Worm (Caenorhabditis elegans) whole organism, L1 larva: Measurements from ENCODE around the gene C46F11.5.

Source experiments
- C16A3.4 ChIP-seq: fragments of 150-350 bp; optimal IDR thresholded peaks from 2 replicates; lab custom pipeline; 2014; ENCODE audit warnings: missing biosample characterization, missing genetic modification characterization
- F16B12.6 ChIP-seq: fragments of 150-350 bp; optimal IDR thresholded peaks from 2 replicates; lab custom pipeline; 2014; ENCODE audit warnings: missing biosample characterization, missing genetic modification characterization
- Y116A8C.19 ChIP-seq: sonication (generic microtip); optimal IDR thresholded peaks from 2 replicates; lab custom pipeline; 2016; ENCODE audit warnings: missing compliant biosample characterization, missing genetic modification characterization, borderline replicate concordance
- aha-1 ChIP-seq: fragments of 150-350 bp; optimal IDR thresholded peaks from 2 replicates; lab custom pipeline; 2014; ENCODE audit warnings: missing biosample characterization, missing genetic modification characterization
- blmp-1 ChIP-seq: fragments of 150-350 bp; optimal IDR thresholded peaks from 2 replicates; lab custom pipeline; 2014; ENCODE audit warnings: missing biosample characterization, missing genetic modification characterization
- ceh-82 ChIP-seq, 3 experiments: fragments of 150-350 bp in 1 of 3; sonication (generic microtip) in 2 of 3; optimal IDR thresholded peaks; 2 replicates each; lab custom pipeline; 2014 to 2017; ENCODE audit warnings: missing biosample characterization in 3 of 3, missing genetic modification characterization in 3 of 3
- ceh-90 ChIP-seq: sonication (generic microtip); optimal IDR thresholded peaks from 2 replicates; lab custom pipeline; 2016; ENCODE audit warnings: missing genetic modification characterization, missing compliant biosample characterization
- dpl-1 ChIP-seq, 3 experiments: fragments of 150-350 bp in 2 of 3; sonication (generic microtip) in 1 of 3; optimal IDR thresholded peaks; 2 replicates each; lab custom pipeline; 2014 to 2017; ENCODE audit warnings: missing biosample characterization in 3 of 3, missing genetic modification characterization in 3 of 3, missing genetic modification reagents in 3 of 3
- dsc-1 ChIP-seq: sonication (generic microtip); optimal IDR thresholded peaks from 2 replicates; lab custom pipeline; 2016; ENCODE audit warnings: mild to moderate bottlenecking, missing genetic modification characterization, missing compliant biosample characterization
- efl-1 ChIP-seq, 4 experiments: fragments of 150-350 bp; optimal IDR thresholded peaks in 3 of 4; peaks in 1 of 4; 1 replicate in 1 of 4; 2 replicates in 3 of 4; lab custom pipeline; 2014; ENCODE audit warnings: missing biosample characterization in 2 of 4, missing genetic modification characterization in 2 of 4, missing genetic modification reagents in 2 of 4
- efl-3 ChIP-seq: fragments of 200-800 bp; sonication (Bioruptor generic); optimal IDR thresholded peaks from 2 replicates; lab custom pipeline; 2018; ENCODE audit warnings: mild to moderate bottlenecking, missing genetic modification characterization, missing compliant biosample characterization
- egl-13 ChIP-seq: sonication (generic microtip); optimal IDR thresholded peaks from 2 replicates; lab custom pipeline; 2016; ENCODE audit warnings: missing genotype, missing genetic modification reagents, missing genetic modification characterization, missing compliant biosample characterization
- elt-3 ChIP-seq, 6 experiments: fragments of 150-350 bp in 1 of 6; sonication (generic microtip); optimal IDR thresholded peaks; 2 replicates each; lab custom pipeline; 2017 to 2018; ENCODE audit warnings: missing biosample characterization in 6 of 6, missing genetic modification characterization in 6 of 6, inconsistent platforms in 1 of 6
- hlh-4 ChIP-seq: sonication (generic microtip); optimal IDR thresholded peaks from 2 replicates; lab custom pipeline; 2016; ENCODE audit warnings: mild to moderate bottlenecking, missing genetic modification characterization, missing compliant biosample characterization
- jun-1 ChIP-seq: fragments of 150-350 bp; optimal IDR thresholded peaks from 2 replicates; lab custom pipeline; 2014; ENCODE audit warnings: missing biosample characterization, missing genetic modification reagents, missing genetic modification characterization
- lin-13 ChIP-seq: fragments of 150-350 bp; optimal IDR thresholded peaks from 2 replicates; lab custom pipeline; 2014; ENCODE audit warnings: missing biosample characterization, missing genetic modification reagents, missing genetic modification characterization
- lin-14 ChIP-seq: fragments of 200-800 bp; sonication (Bioruptor generic); optimal IDR thresholded peaks from 2 replicates; lab custom pipeline; 2018; ENCODE audit warnings: mild to moderate bottlenecking, missing genetic modification characterization, moderate library complexity, missing compliant biosample characterization
- lin-15B ChIP-seq: fragments of 150-350 bp; sonication (generic microtip); optimal IDR thresholded peaks from 3 replicates; lab custom pipeline; 2014; ENCODE audit warnings: missing biosample characterization, missing genetic modification characterization
- lin-35 ChIP-seq, 2 experiments: fragments of 150-350 bp; optimal IDR thresholded peaks; 2 replicates each; lab custom pipeline; 2014; ENCODE audit warnings: missing biosample characterization in 2 of 2, missing genetic modification characterization in 2 of 2, missing genetic modification reagents in 2 of 2
- lin-39 ChIP-seq: fragments of 150-350 bp; optimal IDR thresholded peaks from 2 replicates; lab custom pipeline; 2014; ENCODE audit warnings: missing biosample characterization, missing genetic modification reagents, missing genetic modification characterization
- lsy-2 ChIP-seq, 2 experiments: fragments of 150-350 bp; optimal IDR thresholded peaks; 2 replicates each; lab custom pipeline; 2014; ENCODE audit warnings: missing biosample characterization in 2 of 2, missing genetic modification characterization in 2 of 2
- mab-9 ChIP-seq: fragments of 200-800 bp; sonication (Bioruptor generic); IDR thresholded peaks from 2 replicates; pipeline ENCODE4 v1.3.6; 2022; ENCODE audit warnings: missing genetic modification reagents, missing genetic modification characterization, missing compliant biosample characterization
- mdl-1 ChIP-seq, 2 experiments: fragments of 150-350 bp; optimal IDR thresholded peaks; 2 replicates each; lab custom pipeline; 2014 to 2017; ENCODE audit warnings: missing biosample characterization in 2 of 2, missing genetic modification characterization in 2 of 2, inconsistent platforms in 1 of 2
- mep-1 ChIP-seq: fragments of 150-350 bp; optimal IDR thresholded peaks from 2 replicates; lab custom pipeline; 2014; ENCODE audit warnings: missing biosample characterization, missing genetic modification characterization
- nhr-19 ChIP-seq: fragments of 200-800 bp; sonication (Bioruptor generic); conservative IDR thresholded peaks from 2 replicates; pipeline ENCODE4 v1.3.6; 2022; ENCODE audit warnings: missing genetic modification characterization, missing compliant biosample characterization
- nhr-20 ChIP-seq: sonication (generic microtip); optimal IDR thresholded peaks from 2 replicates; lab custom pipeline; 2016; ENCODE audit warnings: mild to moderate bottlenecking, missing genetic modification characterization, missing compliant biosample characterization
- nhr-237 ChIP-seq: fragments of 150-350 bp; optimal IDR thresholded peaks from 2 replicates; lab custom pipeline; 2014; ENCODE audit warnings: missing biosample characterization, missing genetic modification characterization
- nhr-47 ChIP-seq: sonication (generic microtip); optimal IDR thresholded peaks from 2 replicates; lab custom pipeline; 2016; ENCODE audit warnings: mild to moderate bottlenecking, missing genetic modification characterization, moderate library complexity, missing compliant biosample characterization
- nhr-71 ChIP-seq: sonication (generic microtip); optimal IDR thresholded peaks from 2 replicates; lab custom pipeline; 2016; ENCODE audit warnings: mild to moderate bottlenecking, missing genetic modification characterization, moderate library complexity, missing compliant biosample characterization
- nhr-76 ChIP-seq: sonication (generic microtip); optimal IDR thresholded peaks from 2 replicates; lab custom pipeline; 2017; ENCODE audit warnings: missing biosample characterization, missing genetic modification characterization
- nhr-77 ChIP-seq: fragments of 150-350 bp; optimal IDR thresholded peaks from 2 replicates; lab custom pipeline; 2014; ENCODE audit warnings: missing biosample characterization, missing genetic modification characterization
- nhr-85 ChIP-seq: sonication (generic microtip); peaks from one replicate; lab custom pipeline; 2016; ENCODE audit warnings: missing genetic modification characterization, inconsistent platforms, missing compliant biosample characterization
- nhr-90 ChIP-seq: sonication (generic microtip); optimal IDR thresholded peaks from 2 replicates; lab custom pipeline; 2016; ENCODE audit warnings: mild to moderate bottlenecking, missing genetic modification characterization, missing compliant biosample characterization; ENCODE audit not compliant: poor library complexity
- pag-3 ChIP-seq: sonication (generic microtip); optimal IDR thresholded peaks from 2 replicates; lab custom pipeline; 2017; ENCODE audit warnings: missing genetic modification characterization, mild to moderate bottlenecking, missing compliant biosample characterization, antibody characterized with exemption, borderline replicate concordance; ENCODE audit not compliant: insufficient read depth
- pqm-1 ChIP-seq: sonication (generic microtip); optimal IDR thresholded peaks from 3 replicates; lab custom pipeline; 2017; ENCODE audit warnings: missing biosample characterization, missing genetic modification characterization
- rnt-1 ChIP-seq: sonication (generic microtip); optimal IDR thresholded peaks from 2 replicates; lab custom pipeline; 2016; ENCODE audit warnings: mild to moderate bottlenecking, missing genetic modification characterization, moderate library complexity, missing compliant biosample characterization
- skn-1 ChIP-seq: fragments of 150-350 bp; optimal IDR thresholded peaks from 2 replicates; lab custom pipeline; 2014; ENCODE audit warnings: missing biosample characterization, missing genetic modification characterization
- snu-23 ChIP-seq: sonication (generic microtip); optimal IDR thresholded peaks from 2 replicates; lab custom pipeline; 2016; ENCODE audit warnings: missing genetic modification characterization, missing compliant biosample characterization
- sup-37 ChIP-seq: fragments of 200-800 bp; sonication (Bioruptor generic); optimal IDR thresholded peaks from 2 replicates; lab custom pipeline; 2018; ENCODE audit warnings: mild to moderate bottlenecking, missing genetic modification characterization, missing compliant biosample characterization
- swsn-7 ChIP-seq: sonication (generic microtip); optimal IDR thresholded peaks from 2 replicates; lab custom pipeline; 2016; ENCODE audit warnings: missing genetic modification characterization, missing compliant biosample characterization
- tbx-2 ChIP-seq: sonication (generic microtip); optimal IDR thresholded peaks from 2 replicates; lab custom pipeline; 2016; ENCODE audit warnings: missing genetic modification characterization, missing compliant biosample characterization
- tlp-1 ChIP-seq: fragments of 150-350 bp; optimal IDR thresholded peaks from 2 replicates; lab custom pipeline; 2014; ENCODE audit warnings: missing biosample characterization, missing genetic modification characterization
- unc-130 ChIP-seq: fragments of 150-350 bp; optimal IDR thresholded peaks from 2 replicates; lab custom pipeline; 2017; ENCODE audit warnings: missing biosample characterization, missing genetic modification characterization, inconsistent platforms
- unc-30 ChIP-seq: sonication (generic microtip); optimal IDR thresholded peaks from 2 replicates; lab custom pipeline; 2017; ENCODE audit warnings: missing biosample characterization, missing genetic modification characterization
- vab-15 ChIP-seq: sonication (generic microtip); optimal IDR thresholded peaks from 2 replicates; lab custom pipeline; 2017; ENCODE audit warnings: missing genotype, mild to moderate bottlenecking, missing genetic modification characterization, missing compliant biosample characterization
- xbp-1 ChIP-seq: sonication (generic microtip); optimal IDR thresholded peaks from 2 replicates; lab custom pipeline; 2016; ENCODE audit warnings: missing genetic modification characterization, missing compliant biosample characterization

Gene C46F11.5

DNA sequence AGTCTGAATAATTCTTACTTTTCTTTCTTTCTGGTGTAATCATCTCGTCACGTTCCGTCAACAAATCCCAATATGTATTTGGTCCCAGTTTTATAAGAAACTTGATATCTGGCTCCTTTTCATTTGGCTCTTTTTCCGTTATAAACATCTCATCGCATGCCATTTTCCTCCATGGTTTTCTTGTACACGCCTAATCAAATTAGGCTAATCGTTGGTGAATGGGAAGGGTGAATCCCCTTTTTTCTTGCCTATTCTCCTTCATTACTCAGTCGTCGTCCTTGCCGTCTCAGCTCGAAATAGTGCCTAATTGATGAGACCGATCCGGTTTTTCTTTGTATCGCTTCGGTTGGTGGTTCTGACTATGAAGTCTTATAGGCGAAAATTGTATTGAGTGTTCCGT is 23.2 kb downstream of the C46F11.5 start:
- TF ChIP-seq unc-130 (no peak), lin-14 (GFP tag; lab: Kevin White, UChicago) (peak; percentile 39), skn-1 (tag; lab: Kevin White, UChicago) (no peak)

DNA sequence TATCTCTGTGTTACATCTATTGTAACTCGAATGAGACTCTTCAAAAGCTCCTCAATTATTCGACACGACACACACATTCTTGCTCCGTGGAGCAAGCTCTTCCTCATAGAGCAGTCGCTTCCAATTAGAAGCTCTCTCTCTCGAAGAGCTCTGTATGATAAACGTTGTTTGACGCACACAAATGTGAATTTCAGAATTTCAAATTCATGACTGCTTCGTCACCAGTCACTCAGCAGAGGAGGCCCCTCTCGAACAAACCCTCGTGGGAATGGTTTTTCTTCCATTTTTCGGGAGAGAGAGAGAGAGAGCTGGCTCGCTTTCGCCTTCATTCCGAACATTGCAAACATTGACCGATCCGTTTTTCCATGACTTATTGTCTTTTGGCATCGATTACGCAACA is 25.0 kb downstream of the C46F11.5 start:
- TF ChIP-seq lin-14 (GFP tag; lab: Kevin White, UChicago) = peak; percentile 21
- no peak for TF ChIP-seq lin-39 (tag; lab: Kevin White, UChicago)
- TF ChIP-seq xbp-1 (tag; lab: Kevin White, UChicago) = no peak
- no peak for TF ChIP-seq F16B12.6 (tag; lab: Kevin White, UChicago)
- TF ChIP-seq tlp-1 (tag; lab: Kevin White, UChicago) = no peak
- TF ChIP-seq efl-1 (optimal IDR thresholded peaks at IDR 0.05; lab: Kevin White, UChicago) = no peak
- TF ChIP-seq efl-1 (GFP tag; optimal IDR thresholded peaks at IDR 0.05 in 1 of 2; lab: Kevin White, UChicago) = peak in 1 of 2 experiments; percentile 3
- no peak for TF ChIP-seq egl-13 (tag; lab: Kevin White, UChicago)
- no peak for TF ChIP-seq unc-130
- TF ChIP-seq nhr-19 (GFP tag; lab: Robert Waterston, UW) = no peak
- no peak for TF ChIP-seq hlh-4 (tag; lab: Kevin White, UChicago)
- TF ChIP-seq nhr-71 = no peak
- TF ChIP-seq vab-15 (tag; lab: Kevin White, UChicago) = no peak

DNA sequence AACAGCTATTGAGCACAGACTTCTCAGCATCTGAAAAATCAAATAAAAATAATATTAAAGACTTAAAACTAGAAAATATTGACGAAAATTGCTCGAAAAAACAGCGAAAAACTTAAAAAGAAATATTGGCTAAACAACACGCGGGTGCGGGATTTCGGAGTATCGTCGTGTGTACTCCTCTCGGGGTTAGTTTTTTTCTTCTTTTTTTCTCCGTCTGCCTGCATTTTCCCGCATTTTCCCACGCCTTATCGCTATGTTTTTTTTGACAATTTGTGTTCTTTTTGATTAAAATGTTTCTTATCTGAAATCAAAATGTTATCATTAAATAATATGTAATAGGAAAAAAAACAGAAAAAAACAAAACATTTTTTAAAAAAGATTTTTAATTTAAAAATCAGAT is 27.1 kb downstream of the C46F11.5 start, which contains the start of gene mrps-31:
mrps-31 (minus strand) TSS at position 36 of the 400 bp plus-strand sequence.
- TF ChIP-seq dpl-1 (GFP tag; optimal IDR thresholded peaks at IDR 0.05; lab: Kevin White, UChicago) (peak; percentile 24 to 58 (median 57)), dsc-1 (peak; percentile 34), mdl-1 (tag; optimal IDR thresholded peaks at IDR 0.05; lab: Kevin White, UChicago) (peak in 1 of 2 experiments; percentile 40), unc-30 (no peak), nhr-19 (GFP tag; lab: Robert Waterston, UW) (peak; percentile 21; the same call in 1 of the 2 replicates), lsy-2 (tag; optimal IDR thresholded peaks at IDR 0.05; lab: Kevin White, UChicago) (peak; percentile 59 to 69), lin-39 (tag; lab: Kevin White, UChicago) (peak; percentile 1), nhr-71 (peak; percentile 73), nhr-77 (tag; lab: Kevin White, UChicago) (peak; percentile 14), elt-3 (tag; optimal IDR thresholded peaks at IDR 0.05; lab: Kevin White, UChicago) (peak in 1 of 6 experiments; percentile 32), xbp-1 (tag; lab: Kevin White, UChicago) (peak; percentile 59), efl-3 (GFP tag; lab: Kevin White, UChicago) (no peak), swsn-7 (tag; lab: Kevin White, UChicago) (peak; percentile 52), snu-23 (peak; percentile 79), aha-1 (tag; lab: Kevin White, UChicago) (no peak), unc-130 (peak; percentile 23), rnt-1 (peak; percentile 37), nhr-90 (peak; percentile 64), nhr-20 (tag; lab: Kevin White, UChicago) (peak; percentile 51), blmp-1 (tag; lab: Kevin White, UChicago) (peak; percentile 1), jun-1 (tag; lab: Kevin White, UChicago) (peak; percentile 24), C16A3.4 (peak; percentile 42), tbx-2 (tag; lab: Kevin White, UChicago) (peak; percentile 51), F16B12.6 (tag; lab: Kevin White, UChicago) (peak; percentile 37), efl-1 (optimal IDR thresholded peaks at IDR 0.05; lab: Kevin White, UChicago) (peak; percentile 49 to 60), efl-1 (GFP tag; optimal IDR thresholded peaks at IDR 0.05 in 1 of 2; lab: Kevin White, UChicago) (peak; percentile 61 to 96), ceh-90 (no peak), mep-1 (tag; lab: Kevin White, UChicago) (peak; percentile 39), ceh-82 (tag; optimal IDR thresholded peaks at IDR 0.05; lab: Kevin White, UChicago) (peak in 1 of 3 experiments; percentile 71), Y116A8C.19 (no peak), lin-13 (GFP tag; lab: Kevin White, UChicago) (peak; percentile 4), lin-14 (GFP tag; lab: Kevin White, UChicago) (peak; percentile 79), nhr-47 (tag; lab: Kevin White, UChicago) (peak; percentile 65), lin-35 (GFP tag; optimal IDR thresholded peaks at IDR 0.05; lab: Kevin White, UChicago) (peak; percentile 45 to 68), sup-37 (GFP tag; lab: Kevin White, UChicago) (no peak), pqm-1 (tag; lab: Kevin White, UChicago) (peak; percentile 58), mab-9 (GFP tag; lab: Robert Waterston, UW) (no peak), nhr-76 (tag; lab: Kevin White, UChicago) (no peak), lin-15B (tag; lab: Kevin White, UChicago) (peak; percentile 52), pag-3 (no peak), nhr-237 (tag; lab: Kevin White, UChicago) (no peak), nhr-85 (no peak)
